Worm (Caenorhabditis elegans): Measurements from ENCODE around the gene his-70.

Gene his-70

ce11 chrIII:4090773-4091172 lies 30.9 kb upstream of the his-70 start, which contains the start of gene C03C10.2:
TSS of gene C03C10.2 (plus strand) at chrIII:4091073.
- no peak for TF ChIP-seq pha-4 (tag; optimal IDR thresholded peaks at IDR 0.05)
- TF ChIP-seq fkh-2 (tag; optimal IDR thresholded peaks at IDR 0.05) = no peak
- TF ChIP-seq daf-12 (tag; optimal IDR thresholded peaks at IDR 0.05) = no peak
- no peak for TF ChIP-seq lin-15B (tag; optimal IDR thresholded peaks at IDR 0.05)
- TF ChIP-seq elt-3 (tag; optimal IDR thresholded peaks at IDR 0.05) = no peak
- no peak for TF ChIP-seq ztf-11 (tag; optimal IDR thresholded peaks at IDR 0.05)
- TF ChIP-seq fos-1 (tag; optimal IDR thresholded peaks at IDR 0.05) = no peak
- TF ChIP-seq R02D3.7 (tag; optimal IDR thresholded peaks at IDR 0.05) = no peak
- no peak for TF ChIP-seq egl-5 (tag; optimal IDR thresholded peaks at IDR 0.05)

- TF ChIP-seq ztf-11 (tag; optimal IDR thresholded peaks at IDR 0.05) = no peak
- peak; percentile 40 for TF ChIP-seq lin-15B (tag; optimal IDR thresholded peaks at IDR 0.05)
- TF ChIP-seq nhr-43 (tag; optimal IDR thresholded peaks at IDR 0.05; ENCODE audit: poor library complexity, severe bottlenecking) = no peak
- TF ChIP-seq elt-3 (tag; optimal IDR thresholded peaks at IDR 0.05) = no peak
- peak; percentile 74 for TF ChIP-seq pha-4 (tag; optimal IDR thresholded peaks at IDR 0.05)
- peak; percentile 2 for TF ChIP-seq ama-1 (optimal IDR thresholded peaks at IDR 0.05)
- peak; percentile 70 for TF ChIP-seq elt-2 (tag; optimal IDR thresholded peaks at IDR 0.05)
- peak; percentile 18 for TF ChIP-seq pqm-1 (tag; optimal IDR thresholded peaks at IDR 0.05)
- peak; percentile 38 for TF ChIP-seq hmg-11 (tag; optimal IDR thresholded peaks at IDR 0.05)
- TF ChIP-seq ceh-9 (tag; optimal IDR thresholded peaks at IDR 0.05) = no peak
- peak; percentile 50 for TF ChIP-seq nfya-1 (tag; optimal IDR thresholded peaks at IDR 0.05; ENCODE audit: insufficient read depth)
Measured at ce11 chrIII:4088338-4088918, 28.5 kb upstream of the his-70 start.

DNA sequence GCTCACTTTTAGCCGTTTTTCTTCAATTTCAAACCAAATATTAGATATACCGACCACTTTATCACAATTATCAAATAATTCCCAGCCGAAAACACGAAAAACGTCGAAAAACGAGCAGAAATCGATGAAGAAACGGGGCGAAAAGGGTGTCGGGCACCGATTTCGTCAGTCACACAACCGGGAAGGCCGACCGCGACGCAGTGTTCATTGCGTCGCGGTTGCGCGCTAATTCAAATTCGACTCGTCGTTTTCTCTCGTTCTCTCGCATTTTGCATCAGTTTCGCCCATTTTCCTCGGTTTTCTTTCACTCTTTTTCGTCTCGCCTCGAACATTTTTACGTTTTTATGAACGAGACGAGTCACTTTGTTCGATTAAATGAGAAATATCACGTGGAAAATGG lies 27.6 kb upstream of the his-70 start:
- peak; percentile 95 for TF ChIP-seq lin-39 (tag; optimal IDR thresholded peaks at IDR 0.05)
- no peak for TF ChIP-seq fkh-2 (tag; optimal IDR thresholded peaks at IDR 0.05)
- TF ChIP-seq mml-1 (tag; optimal IDR thresholded peaks at IDR 0.05) = no peak
- TF ChIP-seq elt-2 (tag; optimal IDR thresholded peaks at IDR 0.05) = peak; percentile 42
- no peak for TF ChIP-seq aly-2 (tag; optimal IDR thresholded peaks at IDR 0.05)
- TF ChIP-seq unc-62 (GFP tag; optimal IDR thresholded peaks at IDR 0.05) = no peak
- peak; percentile 10 for TF ChIP-seq nhr-43 (tag; optimal IDR thresholded peaks at IDR 0.05; ENCODE audit: poor library complexity, severe bottlenecking)
- TF ChIP-seq R02D3.7 (tag; optimal IDR thresholded peaks at IDR 0.05) = no peak
- peak; percentile 84 for TF ChIP-seq nfya-1 (tag; optimal IDR thresholded peaks at IDR 0.05; ENCODE audit: insufficient read depth)
- TF ChIP-seq nhr-23 (tag; optimal IDR thresholded peaks at IDR 0.05) = peak; percentile 82
- TF ChIP-seq nhr-76 (tag; optimal IDR thresholded peaks at IDR 0.05) = no peak
- TF ChIP-seq daf-12 (tag; optimal IDR thresholded peaks at IDR 0.05) = no peak
- no peak for TF ChIP-seq nhr-11 (tag; optimal IDR thresholded peaks at IDR 0.05)
- TF ChIP-seq ZK546.5 (tag; optimal IDR thresholded peaks at IDR 0.05) = no peak
- no peak for TF ChIP-seq ztf-11 (tag; optimal IDR thresholded peaks at IDR 0.05)
- no peak for TF ChIP-seq fos-1 (tag; optimal IDR thresholded peaks at IDR 0.05)
- no peak for TF ChIP-seq ceh-16 (tag; optimal IDR thresholded peaks at IDR 0.05)
- TF ChIP-seq lin-15B (tag; optimal IDR thresholded peaks at IDR 0.05) = peak; percentile 99
- TF ChIP-seq lsy-12 (tag; optimal IDR thresholded peaks at IDR 0.05) = peak; percentile 61
- no peak for TF ChIP-seq egl-27 (tag; optimal IDR thresholded peaks at IDR 0.05)
- TF ChIP-seq ztf-4 (tag; optimal IDR thresholded peaks at IDR 0.05) = no peak
- TF ChIP-seq ama-1 (optimal IDR thresholded peaks at IDR 0.05) = peak; percentile 60
- TF ChIP-seq nhr-237 (tag; optimal IDR thresholded peaks at IDR 0.05) = no peak
- TF ChIP-seq mdl-1 (tag; optimal IDR thresholded peaks at IDR 0.05) = no peak
- no peak for TF ChIP-seq nhr-12 (tag; optimal IDR thresholded peaks at IDR 0.05)
- TF ChIP-seq ceh-28 (tag; optimal IDR thresholded peaks at IDR 0.05) = no peak
- peak in 1 of 3 experiments; percentile 18 for TF ChIP-seq elt-3 (tag; optimal IDR thresholded peaks at IDR 0.05)
- peak; percentile 21 for TF ChIP-seq pqm-1 (tag; optimal IDR thresholded peaks at IDR 0.05)
- TF ChIP-seq eor-1 (tag; optimal IDR thresholded peaks at IDR 0.05) = no peak
- no peak for TF ChIP-seq tbx-2 (tag; optimal IDR thresholded peaks at IDR 0.05)
- TF ChIP-seq unc-39 (tag; optimal IDR thresholded peaks at IDR 0.05) = no peak
- TF ChIP-seq egl-5 (tag; optimal IDR thresholded peaks at IDR 0.05) = peak; percentile 81
- no peak for TF ChIP-seq nhr-67 (tag; optimal IDR thresholded peaks at IDR 0.05)
- no peak for TF ChIP-seq sea-2 (GFP tag; optimal IDR thresholded peaks at IDR 0.05)
- peak; percentile 62 for TF ChIP-seq hmg-11 (tag; optimal IDR thresholded peaks at IDR 0.05)
- peak; percentile 64 for TF ChIP-seq snpc-4 (tag; optimal IDR thresholded peaks at IDR 0.05)
- peak; percentile 13 for TF ChIP-seq fkh-10 (GFP tag; optimal IDR thresholded peaks at IDR 0.05)
- no peak for TF ChIP-seq skn-1 (tag; optimal IDR thresholded peaks at IDR 0.05)
- no peak for TF ChIP-seq ceh-9 (tag; optimal IDR thresholded peaks at IDR 0.05)
- TF ChIP-seq nhr-25 (tag; optimal IDR thresholded peaks at IDR 0.05) = peak; percentile 92
- TF ChIP-seq nhr-77 (tag; optimal IDR thresholded peaks at IDR 0.05) = no peak
- no peak for TF ChIP-seq zag-1 (tag; optimal IDR thresholded peaks at IDR 0.05)
- peak; percentile 57 for TF ChIP-seq jun-1 (tag; optimal IDR thresholded peaks at IDR 0.05)
- TF ChIP-seq nhr-28 (tag; optimal IDR thresholded peaks at IDR 0.05) = no peak
- TF ChIP-seq pha-4 (tag; optimal IDR thresholded peaks at IDR 0.05) = peak; percentile 65
- no peak for TF ChIP-seq elt-1 (tag; optimal IDR thresholded peaks at IDR 0.05)
- TF ChIP-seq ceh-82 (tag; optimal IDR thresholded peaks at IDR 0.05) = no peak

Measured in whole organism, L3 larva.